Worm (Caenorhabditis elegans): ENCODE results near the gene F19G12.8.

Gene F19G12.8

ce11 chrX:1453770-1454169, 36.6 kb downstream of the F19G12.8 start, which contains the start of gene cebp-1:
Gene cebp-1, minus strand, starts transcription at chrX:1453868.
- TF ChIP-seq ceh-45 (GFP tag; IDR thresholded peaks at IDR 0.05) (no peak), elt-2 (tag; optimal IDR thresholded peaks at IDR 0.05) (peak; percentile 12), ceh-14 (tag; optimal IDR thresholded peaks at IDR 0.05) (no peak)

ce11 chrX:1454385-1454784, 37.3 kb downstream of the F19G12.8 start:
- TF ChIP-seq ceh-9 (tag; optimal IDR thresholded peaks at IDR 0.05) (no peak), hlh-8 (tag; optimal IDR thresholded peaks at IDR 0.05) (no peak), F13H6.1 (tag; optimal IDR thresholded peaks at IDR 0.05) (peak; percentile 66), C08G9.2 (tag; optimal IDR thresholded peaks at IDR 0.05) (peak; percentile 62), pha-4 (tag; optimal IDR thresholded peaks at IDR 0.05) (no peak), rnt-1 (tag; optimal IDR thresholded peaks at IDR 0.05) (peak; percentile 82), hlh-15 (tag; optimal IDR thresholded peaks at IDR 0.05) (no peak), K09A11.1 (tag; optimal IDR thresholded peaks at IDR 0.05; ENCODE audit: insufficient read depth) (no peak), ceh-2 (tag; optimal IDR thresholded peaks at IDR 0.05) (no peak), nfya-1 (tag; optimal IDR thresholded peaks at IDR 0.05) (peak; percentile 82), pat-9 (tag; optimal IDR thresholded peaks at IDR 0.05) (no peak), ceh-22 (tag; optimal IDR thresholded peaks at IDR 0.05) (no peak), unc-86 (tag; optimal IDR thresholded peaks at IDR 0.05) (no peak), elt-4 (tag; optimal IDR thresholded peaks at IDR 0.05) (no peak), ahr-1 (tag; optimal IDR thresholded peaks at IDR 0.05) (no peak), odd-2 (tag; optimal IDR thresholded peaks at IDR 0.05) (no peak), madf-2 (tag; optimal IDR thresholded peaks at IDR 0.05) (peak; percentile 51), ztf-16 (tag; optimal IDR thresholded peaks at IDR 0.05) (no peak), ceh-34 (tag; optimal IDR thresholded peaks at IDR 0.05) (peak; percentile 75), dmd-4 (tag; optimal IDR thresholded peaks at IDR 0.05; ENCODE audit: borderline replicate concordance) (no peak), lin-11 (tag; optimal IDR thresholded peaks at IDR 0.05) (no peak), lim-6 (tag; optimal IDR thresholded peaks at IDR 0.05) (peak; percentile 11), sox-2 (GFP tag; IDR thresholded peaks at IDR 0.05) (no peak), gmeb-2 (tag; optimal IDR thresholded peaks at IDR 0.05) (peak; percentile 21), ceh-18 (tag; optimal IDR thresholded peaks at IDR 0.05) (peak; percentile 82), ceh-6 (GFP tag; optimal IDR thresholded peaks at IDR 0.05) (no peak), Y22D7AL.16 (tag; optimal IDR thresholded peaks at IDR 0.05) (no peak), T23F11.4 (GFP tag; optimal IDR thresholded peaks at IDR 0.05) (peak; percentile 34), tbx-7 (tag; optimal IDR thresholded peaks at IDR 0.05) (no peak), syd-9 (tag; optimal IDR thresholded peaks at IDR 0.05) (peak; percentile 67), ttx-3 (tag; optimal IDR thresholded peaks at IDR 0.05) (no peak), zip-5 (tag; optimal IDR thresholded peaks at IDR 0.05) (no peak), ceh-19 (GFP tag; optimal IDR thresholded peaks at IDR 0.05) (peak; percentile 65), C38D4.7 (GFP tag; optimal IDR thresholded peaks at IDR 0.05) (no peak), unc-42 (tag; optimal IDR thresholded peaks at IDR 0.05) (peak; percentile 50), pax-1 (tag; optimal IDR thresholded peaks at IDR 0.05) (peak; percentile 31), ceh-14 (tag; optimal IDR thresholded peaks at IDR 0.05) (peak; percentile 40), ceh-24 (tag; optimal IDR thresholded peaks at IDR 0.05) (no peak), fax-1 (tag; optimal IDR thresholded peaks at IDR 0.05) (no peak), dve-1 (tag; optimal IDR thresholded peaks at IDR 0.05) (peak; percentile 83), mec-3 (tag; optimal IDR thresholded peaks at IDR 0.05; ENCODE audit: borderline replicate concordance) (no peak), sdc-2 (tag; optimal IDR thresholded peaks at IDR 0.05) (peak; percentile 86), unc-55 (GFP tag; optimal IDR thresholded peaks at IDR 0.05) (peak; percentile 98), eyg-1 (tag; optimal IDR thresholded peaks at IDR 0.05) (no peak), tbx-2 (tag; optimal IDR thresholded peaks at IDR 0.05) (peak; percentile 81), ceh-45 (GFP tag; IDR thresholded peaks at IDR 0.05) (no peak), pqm-1 (tag; optimal IDR thresholded peaks at IDR 0.05) (peak; percentile 69), ceh-31 (tag; optimal IDR thresholded peaks at IDR 0.05) (peak; percentile 83), ceh-48 (tag; optimal IDR thresholded peaks at IDR 0.05) (no peak), npax-4 (tag; optimal IDR thresholded peaks at IDR 0.05) (no peak), elt-2 (tag; optimal IDR thresholded peaks at IDR 0.05) (no peak)

Measured in whole organism, late embryonic.